Worm (Caenorhabditis elegans) whole organism, midembryonic: Measurements from ENCODE around the gene sri-29.

Source experiments
- T22C8.4 ChIP-seq: fragments of 200-800 bp; sonication (Bioruptor generic); IDR thresholded peaks from 2 replicates; pipeline ENCODE4 v1.3.6; 2022; ENCODE audit warnings: missing genetic modification characterization, missing compliant biosample characterization
- cog-1 ChIP-seq: sonication (generic microtip); optimal IDR thresholded peaks from 2 replicates; lab custom pipeline; 2016; ENCODE audit warnings: missing genetic modification characterization, missing compliant biosample characterization
- flt-1 ChIP-seq: fragments of 200-800 bp; sonication (Bioruptor generic); IDR thresholded peaks from 2 replicates; pipeline ENCODE4 v1.3.6; 2022; ENCODE audit warnings: missing genetic modification characterization, missing compliant biosample characterization
- klf-2 ChIP-seq: fragments of 200-800 bp; sonication (Bioruptor generic); conservative IDR thresholded peaks from 2 replicates; pipeline ENCODE4 v1.3.6; 2022; ENCODE audit warnings: missing genetic modification reagents, missing genetic modification characterization, missing compliant biosample characterization
- med-1 ChIP-seq: sonication (generic microtip); optimal IDR thresholded peaks from 2 replicates; lab custom pipeline; 2017; ENCODE audit warnings: missing genetic modification characterization, mild to moderate bottlenecking, missing compliant biosample characterization, antibody characterized with exemption, missing genetic modification reagents; ENCODE audit not compliant: insufficient read depth
- ref-1 ChIP-seq: fragments of 200-800 bp; sonication (Bioruptor generic); conservative IDR thresholded peaks from 2 replicates; pipeline ENCODE4 v1.3.6; 2022; ENCODE audit warnings: missing genetic modification reagents, missing genetic modification characterization, missing compliant biosample characterization
- tab-1 ChIP-seq: fragments of 200-800 bp; sonication (Bioruptor generic); IDR thresholded peaks from 2 replicates; pipeline ENCODE4 v1.3.6; 2022; ENCODE audit warnings: missing genetic modification characterization, missing compliant biosample characterization
- ztf-23 ChIP-seq: fragments of 200-800 bp; sonication (Bioruptor generic); IDR thresholded peaks from 2 replicates; pipeline ENCODE4 v1.3.6; 2022; ENCODE audit warnings: missing genetic modification reagents, missing genetic modification characterization, missing compliant biosample characterization
- ztf-29 ChIP-seq: fragments of 200-800 bp; sonication (Bioruptor generic); IDR thresholded peaks from 2 replicates; pipeline ENCODE4 v1.3.6; 2022; ENCODE audit warnings: missing genetic modification reagents, missing genetic modification characterization, missing compliant biosample characterization

sri-29 gene

ce11 chrII:3062876-3063275 is 18.8 kb downstream of the sri-29 start:
- no peak for TF ChIP-seq ref-1 (GFP tag; lab: Robert Waterston, UW)
- TF ChIP-seq T22C8.4 (GFP tag; lab: Robert Waterston, UW): peak; percentile 41

ce11 chrII:3063366-3063765 is 19.2 kb downstream of the sri-29 start:
- TF ChIP-seq med-1 (GFP tag; lab: Kevin White, UChicago) (no peak), T22C8.4 (GFP tag; lab: Robert Waterston, UW) (peak; percentile 88)

- peak; percentile 93 for TF ChIP-seq T22C8.4 (GFP tag; lab: Robert Waterston, UW)
- TF ChIP-seq flt-1 (GFP tag; lab: Robert Waterston, UW): no peak
Observed at ce11 chrII:3063984-3064383, 19.9 kb downstream of the sri-29 start.

- TF ChIP-seq T22C8.4 (GFP tag; lab: Robert Waterston, UW) (peak; percentile 75), ztf-29 (GFP tag; lab: Robert Waterston, UW) (no peak)
Observed at ce11 chrII:3064631-3065030, 20.5 kb downstream of the sri-29 start.

- TF ChIP-seq tab-1 (GFP tag; lab: Robert Waterston, UW): no peak
- TF ChIP-seq ref-1 (GFP tag; lab: Robert Waterston, UW): no peak
- no peak for TF ChIP-seq ztf-29 (GFP tag; lab: Robert Waterston, UW)
- no peak for TF ChIP-seq cog-1 (tag; lab: Kevin White, UChicago)
- TF ChIP-seq T22C8.4 (GFP tag; lab: Robert Waterston, UW): no peak
- no peak for TF ChIP-seq med-1 (GFP tag; lab: Kevin White, UChicago)
- no peak for TF ChIP-seq flt-1 (GFP tag; lab: Robert Waterston, UW)
- TF ChIP-seq klf-2 (GFP tag; lab: Robert Waterston, UW): no peak
- no peak for TF ChIP-seq ztf-23 (GFP tag; lab: Robert Waterston, UW)
Observed at ce11 chrII:3065086-3065485, 21.0 kb downstream of the sri-29 start.

ce11 chrII:3066401-3066800 is 22.3 kb downstream of the sri-29 start:
- 0 out of 2 replicates have a peak, but pooled peaks have one; percentile 50 for TF ChIP-seq T22C8.4 (GFP tag; lab: Robert Waterston, UW)
- no peak for TF ChIP-seq ref-1 (GFP tag; lab: Robert Waterston, UW)

- peak; percentile 67; the same call in 1 of the 2 replicates for TF ChIP-seq T22C8.4 (GFP tag; lab: Robert Waterston, UW)
- no peak for TF ChIP-seq tab-1 (GFP tag; lab: Robert Waterston, UW)
Observed at ce11 chrII:3067447-3067846, 23.3 kb downstream of the sri-29 start.

ce11 chrII:3067896-3068295 is 23.8 kb downstream of the sri-29 start:
- TF ChIP-seq T22C8.4 (GFP tag; lab: Robert Waterston, UW) (peak; percentile 89), ztf-29 (GFP tag; lab: Robert Waterston, UW) (no peak)

- TF ChIP-seq cog-1 (tag; lab: Kevin White, UChicago) (no peak), T22C8.4 (GFP tag; lab: Robert Waterston, UW) (peak; percentile 21; the same call in 1 of the 2 replicates)
Observed at ce11 chrII:3068646-3069045, 24.5 kb downstream of the sri-29 start.

ce11 chrII:3070182-3070581 is 26.1 kb downstream of the sri-29 start:
- no peak for TF ChIP-seq med-1 (GFP tag; lab: Kevin White, UChicago)
- peak; percentile 89 for TF ChIP-seq T22C8.4 (GFP tag; lab: Robert Waterston, UW)

- no peak for TF ChIP-seq ztf-23 (GFP tag; lab: Robert Waterston, UW)
- TF ChIP-seq ztf-29 (GFP tag; lab: Robert Waterston, UW): peak; percentile 13; the same call in 1 of the 2 replicates
- no peak for TF ChIP-seq ref-1 (GFP tag; lab: Robert Waterston, UW)
- TF ChIP-seq T22C8.4 (GFP tag; lab: Robert Waterston, UW): 0 out of 2 replicates have a peak, but pooled peaks have one; percentile 15
Observed at ce11 chrII:3071012-3071749, 27.1 kb downstream of the sri-29 start, which contains the start of gene Y25C1A.7. Y25C1A.7 (minus strand) TSS chrII:3071062.

ce11 chrII:3076915-3077314 is 32.8 kb downstream of the sri-29 start, which contains the start of gene Y25C1A.8:
Y25C1A.8 (minus strand) TSS chrII:3076959.
- TF ChIP-seq tab-1 (GFP tag; lab: Robert Waterston, UW) (no peak), cog-1 (tag; lab: Kevin White, UChicago) (peak; percentile 57), ztf-23 (GFP tag; lab: Robert Waterston, UW) (peak; percentile 63), klf-2 (GFP tag; lab: Robert Waterston, UW) (no peak), med-1 (GFP tag; lab: Kevin White, UChicago) (no peak), flt-1 (GFP tag; lab: Robert Waterston, UW) (peak; percentile 64; the same call in 1 of the 2 replicates), ztf-29 (GFP tag; lab: Robert Waterston, UW) (no peak), ref-1 (GFP tag; lab: Robert Waterston, UW) (no peak), T22C8.4 (GFP tag; lab: Robert Waterston, UW) (no peak)
